Worm (Caenorhabditis elegans): Measurements from ENCODE around the gene C09E10.3.

C09E10.3 gene

DNA sequence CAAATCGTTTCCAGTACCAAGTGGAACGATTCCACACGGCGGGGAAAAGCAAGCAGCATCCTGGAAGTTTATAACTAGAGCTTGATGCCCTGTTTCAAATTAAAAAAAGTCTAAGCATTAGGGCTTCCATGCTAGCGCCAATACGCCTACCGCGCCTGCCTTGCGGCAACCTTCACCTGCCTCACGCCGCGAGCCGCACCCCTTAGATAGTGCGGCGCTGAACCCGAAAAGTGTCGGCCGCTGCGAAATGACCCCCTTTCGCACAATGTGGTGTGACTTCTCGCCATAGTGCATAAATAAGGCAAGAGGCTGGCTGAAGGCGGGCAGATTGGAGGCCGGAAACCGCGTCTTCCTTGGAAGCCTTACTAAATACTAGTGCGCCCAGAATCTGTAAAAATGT, 4.7 kb downstream of the C09E10.3 start:
- TF ChIP-seq nhr-12 (tag; optimal IDR thresholded peaks at IDR 0.05), result no peak
- no peak for TF ChIP-seq nhr-11 (tag; optimal IDR thresholded peaks at IDR 0.05)
- no peak for TF ChIP-seq ceh-9 (tag; optimal IDR thresholded peaks at IDR 0.05)
- peak; percentile 74 for TF ChIP-seq snpc-4 (tag; optimal IDR thresholded peaks at IDR 0.05)
- TF ChIP-seq zag-1 (tag; optimal IDR thresholded peaks at IDR 0.05), result no peak
- no peak for TF ChIP-seq ceh-16 (tag; optimal IDR thresholded peaks at IDR 0.05)

DNA sequence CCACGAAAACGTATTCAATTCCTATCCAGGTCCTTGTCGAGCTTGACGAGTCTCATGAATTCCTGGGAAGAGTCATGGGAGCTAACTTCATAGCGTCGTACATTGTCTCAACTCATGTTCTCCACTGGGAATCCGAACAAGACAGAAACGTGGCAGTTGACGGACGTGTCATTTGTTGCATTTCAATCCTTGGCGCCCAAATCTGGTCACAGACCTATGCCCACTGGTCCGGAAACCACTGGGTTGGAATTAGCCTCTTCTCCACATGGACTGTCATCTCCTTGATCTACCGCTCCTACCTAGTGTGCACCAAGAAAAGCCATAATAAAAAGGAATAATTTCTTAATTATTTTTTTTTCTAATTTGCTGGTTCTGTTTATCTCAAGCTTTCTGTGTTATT, 8.6 kb downstream of the C09E10.3 start:
- TF ChIP-seq ama-1 (optimal IDR thresholded peaks at IDR 0.05) (no peak), unc-62 (GFP tag; optimal IDR thresholded peaks at IDR 0.05) (no peak), lin-39 (tag; optimal IDR thresholded peaks at IDR 0.05) (no peak), pqm-1 (tag; optimal IDR thresholded peaks at IDR 0.05) (no peak), ztf-4 (tag; optimal IDR thresholded peaks at IDR 0.05) (no peak), ceh-82 (tag; optimal IDR thresholded peaks at IDR 0.05) (no peak), unc-39 (tag; optimal IDR thresholded peaks at IDR 0.05) (no peak), nhr-23 (tag; optimal IDR thresholded peaks at IDR 0.05) (no peak), ztf-11 (tag; optimal IDR thresholded peaks at IDR 0.05) (no peak), lin-15B (tag; optimal IDR thresholded peaks at IDR 0.05) (no peak), mml-1 (tag; optimal IDR thresholded peaks at IDR 0.05) (no peak), nhr-67 (tag; optimal IDR thresholded peaks at IDR 0.05) (no peak)

DNA sequence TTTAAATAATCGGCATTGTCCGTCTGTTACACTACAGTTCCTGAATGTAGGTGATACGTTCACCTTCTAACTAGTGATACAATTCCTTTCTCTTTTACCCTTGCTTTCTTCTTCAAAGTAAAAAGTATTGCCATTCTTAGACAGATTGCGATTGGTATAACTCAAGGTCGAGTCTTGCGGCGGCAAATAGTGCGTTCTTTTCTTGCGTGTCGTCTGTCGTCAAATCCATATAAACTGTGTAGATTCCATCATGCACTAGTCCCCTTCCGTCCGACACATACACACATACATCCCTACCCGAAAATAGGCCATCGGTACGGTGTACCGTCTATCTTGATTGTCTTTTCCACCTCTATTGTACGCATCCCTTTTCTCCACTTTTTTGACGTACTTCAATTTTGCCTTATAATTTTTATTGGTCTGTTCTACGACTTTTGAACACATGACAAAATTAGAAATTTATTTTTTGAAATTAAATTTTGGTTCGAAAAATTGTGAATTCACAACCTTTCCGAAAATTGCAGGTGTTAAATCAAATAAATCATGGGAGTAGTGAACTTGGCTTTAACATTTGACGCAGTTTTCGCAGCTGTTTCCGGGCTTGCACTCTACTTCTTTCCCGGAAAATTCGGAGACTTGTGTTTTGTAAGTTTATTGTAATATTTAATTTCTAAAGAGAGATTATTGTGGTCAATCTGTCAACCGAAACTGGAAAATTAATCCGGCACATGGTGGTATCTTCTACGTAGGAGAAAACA, 10.7 kb downstream of the C09E10.3 start, which contains the start of gene C44C1.1:
Gene C44C1.1, plus strand, starts transcription at position 525 of the 758 bp plus-strand sequence.
- TF ChIP-seq egl-27 (tag; optimal IDR thresholded peaks at IDR 0.05), result no peak
- no peak for TF ChIP-seq elt-2 (tag; optimal IDR thresholded peaks at IDR 0.05)
- TF ChIP-seq hmg-11 (tag; optimal IDR thresholded peaks at IDR 0.05), result peak; percentile 4
- no peak for TF ChIP-seq tbx-2 (tag; optimal IDR thresholded peaks at IDR 0.05)
- TF ChIP-seq nhr-25 (tag; optimal IDR thresholded peaks at IDR 0.05), result peak; percentile 90
- no peak for TF ChIP-seq mdl-1 (tag; optimal IDR thresholded peaks at IDR 0.05)
- TF ChIP-seq ceh-16 (tag; optimal IDR thresholded peaks at IDR 0.05), result no peak
- no peak for TF ChIP-seq ZK546.5 (tag; optimal IDR thresholded peaks at IDR 0.05)
- no peak for TF ChIP-seq elt-1 (tag; optimal IDR thresholded peaks at IDR 0.05)
- TF ChIP-seq fkh-2 (tag; optimal IDR thresholded peaks at IDR 0.05), result no peak
- no peak for TF ChIP-seq lin-15B (tag; optimal IDR thresholded peaks at IDR 0.05)
- no peak for TF ChIP-seq nhr-76 (tag; optimal IDR thresholded peaks at IDR 0.05)
- TF ChIP-seq nhr-43 (tag; optimal IDR thresholded peaks at IDR 0.05; ENCODE audit: poor library complexity, severe bottlenecking), result peak; percentile 39
- TF ChIP-seq unc-62 (GFP tag; optimal IDR thresholded peaks at IDR 0.05), result no peak
- TF ChIP-seq egl-5 (tag; optimal IDR thresholded peaks at IDR 0.05), result no peak
- no peak for TF ChIP-seq ztf-4 (tag; optimal IDR thresholded peaks at IDR 0.05)
- no peak for TF ChIP-seq ztf-11 (tag; optimal IDR thresholded peaks at IDR 0.05)
- peak; percentile 66 for TF ChIP-seq nhr-23 (tag; optimal IDR thresholded peaks at IDR 0.05)
- TF ChIP-seq pha-4 (tag; optimal IDR thresholded peaks at IDR 0.05), result no peak
- TF ChIP-seq skn-1 (tag; optimal IDR thresholded peaks at IDR 0.05), result no peak
- no peak for TF ChIP-seq mml-1 (tag; optimal IDR thresholded peaks at IDR 0.05)
- TF ChIP-seq daf-12 (tag; optimal IDR thresholded peaks at IDR 0.05), result no peak
- TF ChIP-seq nhr-28 (tag; optimal IDR thresholded peaks at IDR 0.05), result no peak
- no peak for TF ChIP-seq nhr-11 (tag; optimal IDR thresholded peaks at IDR 0.05)

DNA sequence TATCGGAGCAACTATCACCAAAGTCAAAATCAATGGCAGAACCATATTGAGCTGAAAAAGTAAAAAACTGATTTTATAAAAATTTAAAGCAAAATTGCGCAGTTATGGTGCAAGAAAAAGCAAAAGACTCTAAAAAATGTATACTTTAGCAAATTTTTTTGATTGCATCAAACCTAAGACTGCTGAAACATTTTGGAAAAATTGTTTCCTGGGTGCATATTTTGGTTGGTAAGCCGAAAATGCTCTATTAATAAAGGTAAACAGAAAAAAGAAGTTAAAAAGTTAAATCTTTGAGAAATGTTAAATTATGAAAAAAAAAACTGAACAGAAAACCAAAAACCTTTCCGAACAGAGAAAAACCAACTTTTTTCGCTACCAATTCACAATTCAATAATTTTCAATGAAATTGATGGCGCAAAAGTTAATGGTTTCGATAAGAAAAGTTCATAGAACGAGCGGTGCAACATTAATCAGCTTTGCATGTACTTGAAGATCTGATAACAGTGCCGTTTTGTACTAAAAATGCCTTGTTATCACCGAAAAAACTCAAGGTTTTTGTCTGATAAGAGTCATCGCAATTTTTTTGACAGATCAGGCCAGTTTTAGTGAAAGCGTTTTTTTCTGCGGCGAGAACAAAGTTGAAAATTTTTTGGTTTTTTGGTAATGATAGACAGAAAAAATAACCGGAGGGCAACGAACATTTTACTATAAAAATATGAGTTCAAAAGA, 13.1 kb downstream of the C09E10.3 start, which contains the start of gene abhd-3.2:
Gene abhd-3.2, minus strand, starts transcription at position 51 of the 729 bp plus-strand sequence.
- peak; percentile 70 for TF ChIP-seq fos-1 (tag; optimal IDR thresholded peaks at IDR 0.05)
- TF ChIP-seq aly-2 (tag; optimal IDR thresholded peaks at IDR 0.05), result no peak
- peak; percentile 100 for TF ChIP-seq elt-2 (tag; optimal IDR thresholded peaks at IDR 0.05)
- peak; percentile 84 for TF ChIP-seq jun-1 (tag; optimal IDR thresholded peaks at IDR 0.05)
- no peak for TF ChIP-seq fkh-2 (tag; optimal IDR thresholded peaks at IDR 0.05)
- TF ChIP-seq pha-4 (tag; optimal IDR thresholded peaks at IDR 0.05), result peak; percentile 73
- peak; percentile 10 for TF ChIP-seq nfya-1 (tag; optimal IDR thresholded peaks at IDR 0.05; ENCODE audit: insufficient read depth)
- TF ChIP-seq pqm-1 (tag; optimal IDR thresholded peaks at IDR 0.05), result peak; percentile 100
- no peak for TF ChIP-seq daf-12 (tag; optimal IDR thresholded peaks at IDR 0.05)
- TF ChIP-seq elt-3 (tag; optimal IDR thresholded peaks at IDR 0.05), result peak in 2 of 3 experiments; percentile 59 to 77
- no peak for TF ChIP-seq R02D3.7 (tag; optimal IDR thresholded peaks at IDR 0.05)
- TF ChIP-seq ceh-28 (tag; optimal IDR thresholded peaks at IDR 0.05), result peak; percentile 15
- TF ChIP-seq nhr-237 (tag; optimal IDR thresholded peaks at IDR 0.05), result no peak
- no peak for TF ChIP-seq skn-1 (tag; optimal IDR thresholded peaks at IDR 0.05)
